Fruit fly (Drosophila melanogaster) whole organism, embryonic: Measurements from ENCODE around the gene CG6168.

ENCODE experiments used
- B-H1 ChIP-seq: fragments of 200-800 bp; sonication (Bioruptor generic); IDR thresholded peaks from 3 replicates; pipeline ENCODE4 v1.3.6; 2022; ENCODE audit warnings: missing biosample characterization, missing genetic modification characterization
- Blimp-1 ChIP-seq: fragments of 200-800 bp; sonication (Bioruptor generic); optimal IDR thresholded peaks from 3 replicates; lab custom pipeline; 2018; ENCODE audit warnings: missing biosample characterization, missing genetic modification characterization, mild to moderate bottlenecking, moderate library complexity, missing genetic modification reagents
- Bteb2 ChIP-seq: fragments of 200-800 bp; sonication (Bioruptor generic); optimal IDR thresholded peaks from 2 replicates; lab custom pipeline; 2016; ENCODE audit warnings: missing biosample characterization, missing genetic modification characterization
- CG10565 ChIP-seq: fragments of 200-800 bp; sonication (Bioruptor generic); optimal IDR thresholded peaks from 3 replicates; lab custom pipeline; 2016; ENCODE audit warnings: missing biosample characterization, mild to moderate bottlenecking, missing genetic modification characterization
- CG10979 ChIP-seq: fragments of 200-800 bp; sonication (Bioruptor generic); optimal IDR thresholded peaks from 2 replicates; lab custom pipeline; 2018; ENCODE audit warnings: missing biosample characterization, mild to moderate bottlenecking, missing genetic modification characterization, moderate library complexity
- CG11085 ChIP-seq: fragments of 200-800 bp; sonication (Bioruptor generic); IDR thresholded peaks from 2 replicates; pipeline ENCODE4 v1.3.6; 2022; ENCODE audit warnings: missing biosample characterization, missing genetic modification characterization
- CG11093 ChIP-seq: fragments of 200-800 bp; sonication (Bioruptor generic); IDR thresholded peaks from 3 replicates; pipeline ENCODE4 v1.3.6; 2022; ENCODE audit warnings: missing biosample characterization, missing genetic modification characterization
- CG11695 ChIP-seq: fragments of 200-800 bp; sonication (Bioruptor generic); IDR thresholded peaks from 3 replicates; pipeline ENCODE4 v1.3.6; 2022; ENCODE audit warnings: missing biosample characterization, missing genetic modification characterization
- CG13287 ChIP-seq: fragments of 200-800 bp; sonication (Bioruptor generic); IDR thresholded peaks from 2 replicates; pipeline ENCODE4 v1.3.6; 2022; ENCODE audit warnings: missing biosample characterization, missing genetic modification characterization; ENCODE audit not compliant: partially characterized antibody
- CG15269 ChIP-seq: fragments of 200-800 bp; sonication (Bioruptor generic); optimal IDR thresholded peaks from 2 replicates; lab custom pipeline; 2018; ENCODE audit warnings: missing biosample characterization, mild to moderate bottlenecking, missing genetic modification characterization, moderate library complexity
- CG1647 ChIP-seq: fragments of 200-800 bp; sonication (Bioruptor generic); optimal IDR thresholded peaks from 3 replicates; lab custom pipeline; 2016; ENCODE audit warnings: missing biosample characterization, missing genetic modification characterization
- CG16815 ChIP-seq: fragments of 200-800 bp; sonication (Bioruptor generic); optimal IDR thresholded peaks from 3 replicates; lab custom pipeline; 2017; ENCODE audit warnings: missing biosample characterization, mild to moderate bottlenecking, missing genetic modification characterization
- CG17186 ChIP-seq: fragments of 200-800 bp; sonication (Bioruptor generic); optimal IDR thresholded peaks from 3 replicates; lab custom pipeline; 2017; ENCODE audit warnings: missing biosample characterization, missing genetic modification reagents, missing genetic modification characterization
- CG17802 ChIP-seq: fragments of 200-800 bp; sonication (Bioruptor generic); optimal IDR thresholded peaks from 2 replicates; lab custom pipeline; 2018; ENCODE audit warnings: missing biosample characterization, mild to moderate bottlenecking, missing genetic modification characterization, moderate library complexity
- CG1792 ChIP-seq: fragments of 200-800 bp; sonication (Bioruptor generic); optimal IDR thresholded peaks from 2 replicates; lab custom pipeline; 2016; ENCODE audit warnings: missing biosample characterization, missing genetic modification characterization
- CG18011 ChIP-seq: fragments of 200-800 bp; sonication (Bioruptor generic); optimal IDR thresholded peaks from 2 replicates; lab custom pipeline; 2017; ENCODE audit warnings: missing biosample characterization, missing genetic modification characterization, mild to moderate bottlenecking, moderate library complexity, missing genotype
- CG31224 ChIP-seq: fragments of 200-800 bp; sonication (Bioruptor generic); IDR thresholded peaks from 2 replicates; pipeline ENCODE4 v1.3.6; 2022; ENCODE audit warnings: missing biosample characterization, missing genetic modification characterization
- CG32532 ChIP-seq: fragments of 200-800 bp; sonication (Bioruptor generic); IDR thresholded peaks from 2 replicates; pipeline ENCODE4 v1.3.6; 2022; ENCODE audit warnings: missing biosample characterization, missing genetic modification characterization
- CG3407 ChIP-seq: fragments of 200-800 bp; sonication (Bioruptor generic); optimal IDR thresholded peaks from 2 replicates; lab custom pipeline; 2018; ENCODE audit warnings: missing biosample characterization, mild to moderate bottlenecking, missing genetic modification characterization
- CG6765 ChIP-seq: fragments of 200-800 bp; sonication (Bioruptor generic); optimal IDR thresholded peaks from 3 replicates; lab custom pipeline; 2017; ENCODE audit warnings: missing biosample characterization, mild to moderate bottlenecking, missing genetic modification characterization
- CG7271 ChIP-seq: fragments of 200-800 bp; sonication (Bioruptor generic); optimal IDR thresholded peaks from 2 replicates; lab custom pipeline; 2018; ENCODE audit warnings: missing biosample characterization, mild to moderate bottlenecking, missing genetic modification characterization, moderate library complexity
- D ChIP-seq, 2 experiments: fragments of 200-800 bp in 1 of 2; fragments of >200 bp in 1 of 2; sonication (Bioruptor generic) in 1 of 2; optimal IDR thresholded peaks; 2 replicates in 1 of 2; 3 replicates in 1 of 2; lab custom pipeline; 2017; ENCODE audit warnings: mild to moderate bottlenecking in 1 of 2, missing biosample characterization in 1 of 2, missing genetic modification characterization in 1 of 2, missing genetic modification reagents in 1 of 2
- Dek ChIP-seq: fragments of 200-800 bp; sonication (Bioruptor generic); optimal IDR thresholded peaks from 3 replicates; lab custom pipeline; 2019; ENCODE audit warnings: missing biosample characterization, mild to moderate bottlenecking, missing genetic modification characterization, moderate library complexity
- Dip3 ChIP-seq: fragments of 200-800 bp; sonication (Bioruptor generic); optimal IDR thresholded peaks from 3 replicates; lab custom pipeline; 2016; ENCODE audit warnings: missing biosample characterization, missing genetic modification characterization
- Dp ChIP-seq: fragments of 200-800 bp; sonication (Bioruptor generic); optimal IDR thresholded peaks from 2 replicates; lab custom pipeline; 2018; ENCODE audit warnings: missing biosample characterization, mild to moderate bottlenecking, missing genetic modification characterization, moderate library complexity
- HLH3B ChIP-seq: fragments of 200-800 bp; sonication (Bioruptor generic); IDR thresholded peaks from 2 replicates; pipeline ENCODE4 v1.3.6; 2022; ENCODE audit warnings: missing biosample characterization, missing genetic modification characterization
- HmgD ChIP-seq: fragments of 200-800 bp; sonication (Bioruptor generic); optimal IDR thresholded peaks from 3 replicates; lab custom pipeline; 2016; ENCODE audit warnings: missing biosample characterization, missing genetic modification characterization
- Hmx ChIP-seq: fragments of 200-800 bp; sonication (Bioruptor generic); optimal IDR thresholded peaks from 2 replicates; lab custom pipeline; 2016; ENCODE audit warnings: missing biosample characterization, missing genetic modification characterization
- Neu2 ChIP-seq: fragments of 200-800 bp; sonication (Bioruptor generic); optimal IDR thresholded peaks from 3 replicates; lab custom pipeline; 2016; ENCODE audit warnings: missing biosample characterization, missing genetic modification characterization, borderline replicate concordance
- Opbp ChIP-seq: fragments of 200-800 bp; sonication (Bioruptor generic); IDR thresholded peaks from 3 replicates; pipeline ENCODE4 v1.3.6; 2022; ENCODE audit warnings: missing biosample characterization, missing genetic modification characterization; ENCODE audit not compliant: partially characterized antibody
- PHDP ChIP-seq: fragments of 200-800 bp; sonication (Bioruptor generic); optimal IDR thresholded peaks from 3 replicates; lab custom pipeline; 2018; ENCODE audit warnings: missing biosample characterization, mild to moderate bottlenecking, missing genetic modification characterization, moderate library complexity
- Spps ChIP-seq: fragments of 200-800 bp; sonication (Bioruptor generic); optimal IDR thresholded peaks from 2 replicates; lab custom pipeline; 2018; ENCODE audit warnings: missing biosample characterization, mild to moderate bottlenecking, missing genetic modification characterization
- abd-A ChIP-seq: fragments of 200-800 bp; sonication (Bioruptor generic); optimal IDR thresholded peaks from 3 replicates; lab custom pipeline; 2019; ENCODE audit warnings: missing biosample characterization, mild to moderate bottlenecking, missing genetic modification characterization, moderate library complexity
- br ChIP-seq: fragments of >200 bp; optimal IDR thresholded peaks from 2 replicates; lab custom pipeline; 2017
- cas ChIP-seq: fragments of 200-800 bp; sonication (Bioruptor generic); IDR thresholded peaks from 2 replicates; pipeline ENCODE4 v1.3.6; 2022; ENCODE audit warnings: missing biosample characterization, missing genetic modification characterization
- dati ChIP-seq: fragments of 200-800 bp; sonication (Bioruptor generic); IDR thresholded peaks from 2 replicates; pipeline ENCODE4 v1.3.6; 2022; ENCODE audit warnings: missing biosample characterization, missing genetic modification characterization
- dm ChIP-seq: fragments of 200-800 bp; sonication (Bioruptor generic); optimal IDR thresholded peaks from 3 replicates; lab custom pipeline; 2016; ENCODE audit warnings: missing biosample characterization, missing genetic modification characterization
- emc ChIP-seq: fragments of 200-800 bp; sonication (Bioruptor generic); optimal IDR thresholded peaks from 2 replicates; lab custom pipeline; 2016; ENCODE audit warnings: missing biosample characterization, missing genetic modification characterization
- ham ChIP-seq: fragments of 200-800 bp; sonication (Bioruptor generic); IDR thresholded peaks from 2 replicates; pipeline ENCODE4 v1.3.6; 2022; ENCODE audit warnings: missing biosample characterization, missing genetic modification characterization
- knrl ChIP-seq: fragments of 200-800 bp; sonication (Bioruptor generic); IDR thresholded peaks from 3 replicates; pipeline ENCODE4 v1.3.6; 2022; ENCODE audit warnings: missing biosample characterization, missing genetic modification characterization; ENCODE audit not compliant: partially characterized antibody
- lab ChIP-seq: fragments of 200-800 bp; sonication (Bioruptor generic); optimal IDR thresholded peaks from 3 replicates; lab custom pipeline; 2017; ENCODE audit warnings: missing biosample characterization, missing genetic modification characterization, mild to moderate bottlenecking, moderate library complexity, missing genetic modification reagents
- luna ChIP-seq: fragments of 200-800 bp; sonication (Bioruptor generic); optimal IDR thresholded peaks from 2 replicates; lab custom pipeline; 2016; ENCODE audit warnings: missing biosample characterization, missing genetic modification characterization
- nerfin-2 ChIP-seq: fragments of 200-800 bp; sonication (Bioruptor generic); IDR thresholded peaks from 2 replicates; pipeline ENCODE4 v1.3.6; 2022; ENCODE audit warnings: missing biosample characterization, missing genetic modification characterization; ENCODE audit not compliant: partially characterized antibody
- pan ChIP-seq, 4 experiments: fragments of >200 bp in 3 of 4; fragments of 200-800 bp in 1 of 4; sonication (Bioruptor generic) in 1 of 4; optimal IDR thresholded peaks in 3 of 4; IDR thresholded peaks in 1 of 4; 2 replicates each; pipeline versions ENCODE4 v1.3.6 to Lab custom; 2017 to 2022; ENCODE audit warnings: missing biosample characterization in 2 of 4, missing genetic modification characterization in 2 of 4, mixed read lengths in 1 of 4
- pfk ChIP-seq: fragments of 200-800 bp; sonication (Bioruptor generic); optimal IDR thresholded peaks from 2 replicates; lab custom pipeline; 2018; ENCODE audit warnings: missing biosample characterization, mild to moderate bottlenecking, missing genetic modification characterization, moderate library complexity
- run ChIP-seq: fragments of 200-800 bp; sonication (Bioruptor generic); optimal IDR thresholded peaks from 3 replicates; lab custom pipeline; 2018; ENCODE audit warnings: missing biosample characterization, mild to moderate bottlenecking, missing genetic modification characterization
- sima ChIP-seq: fragments of 200-800 bp; sonication (Bioruptor generic); optimal IDR thresholded peaks from 2 replicates; lab custom pipeline; 2016; ENCODE audit warnings: missing biosample characterization, missing genetic modification characterization
- slou ChIP-seq: fragments of 200-800 bp; sonication (Bioruptor generic); optimal IDR thresholded peaks from 3 replicates; lab custom pipeline; 2016; ENCODE audit warnings: missing biosample characterization, missing genetic modification characterization
- unpg ChIP-seq: fragments of 200-800 bp; sonication (Bioruptor generic); optimal IDR thresholded peaks from 3 replicates; lab custom pipeline; 2018; ENCODE audit warnings: missing biosample characterization, mild to moderate bottlenecking, missing genetic modification characterization, moderate library complexity

CG6168 gene

DNA sequence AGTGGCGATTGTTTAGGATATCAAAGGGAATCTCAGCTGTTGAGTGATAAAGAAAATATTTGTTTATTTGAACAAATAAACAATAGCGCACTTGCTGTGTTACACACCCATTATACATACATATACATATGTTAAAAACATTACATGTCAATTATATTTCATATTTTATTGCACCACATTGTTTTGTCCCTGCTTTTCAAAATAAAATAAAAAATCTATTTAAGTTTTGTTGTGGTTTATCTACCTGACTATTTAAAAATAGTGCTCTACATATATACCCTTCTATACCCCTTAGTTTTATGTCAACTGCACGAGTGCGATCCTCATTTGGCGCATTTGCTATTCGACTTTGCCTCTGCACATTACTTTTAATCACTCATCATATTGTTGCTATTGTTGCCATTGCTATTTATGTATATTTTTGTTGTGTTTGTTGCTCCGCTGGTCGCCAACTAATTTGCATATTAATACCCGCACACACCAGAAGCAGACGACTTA lies 28.4 kb upstream of the CG6168 start (continued):
- TF ChIP-seq Spps (tag; lab: Kevin White, UChicago) (peak; percentile 88), Dp (GFP tag; lab: Kevin White, UChicago) (no peak), pfk (no peak), Dek (tag; lab: Kevin White, UChicago) (peak; percentile 80), CG15269 (tag; lab: Kevin White, UChicago) (peak; percentile 93), CG10979 (tag; lab: Kevin White, UChicago) (peak; percentile 90), HmgD (GFP tag; lab: Kevin White, UChicago) (no peak), dm (GFP tag; lab: Kevin White, UChicago) (peak; percentile 60), sima (GFP tag; lab: Kevin White, UChicago) (no peak), abd-A (no peak), Hmx (GFP tag; lab: Kevin White, UChicago) (peak; percentile 72), pan (optimal IDR thresholded peaks at IDR 0.05; lab: Kevin White, UChicago) (no peak), pan (GFP tag; optimal IDR thresholded peaks at IDR 0.05 in 1 of 2, IDR thresholded peaks at IDR 0.05 in 1 of 2) (peak in 1 of 2 experiments; percentile 95), CG11085 (GFP tag; lab: Robert Waterston, UW) (peak; percentile 63), dati (GFP tag; lab: Robert Waterston, UW) (peak; percentile 61), ham (GFP tag; lab: Robert Waterston, UW) (peak; percentile 78), lab (peak; percentile 88), nerfin-2 (GFP tag; lab: Robert Waterston, UW) (no peak), CG10565 (peak; percentile 38), D (optimal IDR thresholded peaks at IDR 0.05; lab: Kevin White, UChicago) (no peak), D (GFP tag; optimal IDR thresholded peaks at IDR 0.05; lab: Kevin White, UChicago) (peak; percentile 92), PHDP (tag; lab: Kevin White, UChicago) (peak; percentile 91), CG17186 (peak; percentile 50), run (tag; lab: Kevin White, UChicago) (peak; percentile 93), slou (GFP tag; lab: Kevin White, UChicago) (peak; percentile 91), Bteb2 (GFP tag; lab: Kevin White, UChicago) (peak; percentile 85), Dip3 (GFP tag; lab: Kevin White, UChicago) (peak; percentile 75), CG11093 (peak; percentile 94), B-H1 (peak; percentile 87), CG31224 (GFP tag; lab: Robert Waterston, UW) (peak; percentile 76), HLH3B (GFP tag; lab: Robert Waterston, UW) (peak; percentile 86), Blimp-1 (GFP tag; lab: Kevin White, UChicago) (peak; percentile 90), CG11695 (GFP tag; lab: Robert Waterston, UW) (peak; percentile 95), CG3407 (peak; percentile 84), cas (GFP tag; lab: Robert Waterston, UW) (peak; percentile 41; the same call in 1 of the 2 replicates), CG13287 (GFP tag; lab: Robert Waterston, UW) (no peak; the same call in 1 of the 2 replicates), unpg (GFP tag; lab: Kevin White, UChicago) (peak; percentile 91), luna (GFP tag; lab: Kevin White, UChicago) (no peak), knrl (no peak), Neu2 (GFP tag; lab: Kevin White, UChicago) (no peak), Opbp (GFP tag; lab: Robert Waterston, UW) (no peak), CG7271 (tag; lab: Kevin White, UChicago) (no peak), CG17802 (peak; percentile 56), CG1792 (GFP tag; lab: Kevin White, UChicago) (peak; percentile 37), CG6765 (GFP tag; lab: Kevin White, UChicago) (peak; percentile 51), CG1647 (peak; percentile 20), emc (GFP tag; lab: Kevin White, UChicago) (peak; percentile 44), CG32532 (GFP tag; lab: Robert Waterston, UW) (peak; percentile 92), CG18011 (GFP tag; lab: Kevin White, UChicago) (peak; percentile 48), br (lab: Kevin White, UChicago) (no peak), CG16815 (GFP tag; lab: Kevin White, UChicago) (peak; percentile 89)
